Fruit fly (Drosophila melanogaster) whole organism, embryonic: ENCODE data around the gene CG12974.

Experiments used
- BEAF-32 ChIP-seq: fragments of 200-800 bp; sonication (Bioruptor generic); optimal IDR thresholded peaks from 3 replicates; lab custom pipeline; 2017; ENCODE audit warnings: missing biosample characterization, missing genetic modification characterization, mild to moderate bottlenecking, moderate library complexity, missing genetic modification reagents
- C15 ChIP-seq: fragments of 200-800 bp; sonication (Bioruptor generic); IDR thresholded peaks from 3 replicates; pipeline ENCODE4 v1.3.6; 2022; ENCODE audit warnings: missing biosample characterization, missing genetic modification characterization
- CG10267 ChIP-seq: fragments of 200-800 bp; sonication (Bioruptor generic); optimal IDR thresholded peaks from 2 replicates; lab custom pipeline; 2018; ENCODE audit warnings: missing biosample characterization, mild to moderate bottlenecking, missing genetic modification characterization, moderate library complexity
- CG11398 ChIP-seq: fragments of 200-800 bp; sonication (Bioruptor generic); optimal IDR thresholded peaks from 2 replicates; lab custom pipeline; 2016; ENCODE audit warnings: missing biosample characterization, missing genetic modification characterization
- CG11560 ChIP-seq: fragments of 200-800 bp; sonication (Bioruptor generic); IDR thresholded peaks from 3 replicates; pipeline ENCODE4 v1.3.6; 2022; ENCODE audit warnings: missing biosample characterization, missing genetic modification characterization
- CG13894 ChIP-seq: fragments of 200-800 bp; sonication (Bioruptor generic); optimal IDR thresholded peaks from 3 replicates; lab custom pipeline; 2018; ENCODE audit warnings: missing biosample characterization, mild to moderate bottlenecking, missing genetic modification characterization, moderate library complexity
- CG2116 ChIP-seq: fragments of 200-800 bp; sonication (Bioruptor generic); optimal IDR thresholded peaks from 3 replicates; lab custom pipeline; 2018; ENCODE audit warnings: missing biosample characterization, mild to moderate bottlenecking, missing genetic modification characterization
- CG2712 ChIP-seq: fragments of 200-800 bp; optimal IDR thresholded peaks from 3 replicates; lab custom pipeline; 2019; ENCODE audit warnings: missing biosample characterization, mild to moderate bottlenecking, missing genetic modification characterization, moderate library complexity
- CG2889 ChIP-seq: fragments of 200-800 bp; sonication (Bioruptor generic); IDR thresholded peaks from 3 replicates; pipeline ENCODE4 v1.3.6; 2022; ENCODE audit warnings: missing biosample characterization, missing genetic modification characterization
- CG31441 ChIP-seq: fragments of 200-800 bp; sonication (Bioruptor generic); IDR thresholded peaks from 2 replicates; pipeline ENCODE4 v1.3.6; 2022; ENCODE audit warnings: missing biosample characterization, missing genetic modification characterization
- CG33213 ChIP-seq: fragments of 200-800 bp; sonication (Bioruptor generic); optimal IDR thresholded peaks from 3 replicates; lab custom pipeline; 2016; ENCODE audit warnings: missing biosample characterization, missing genetic modification characterization
- CG34422 ChIP-seq: fragments of 200-800 bp; sonication (Bioruptor generic); IDR thresholded peaks from 3 replicates; pipeline ENCODE4 v1.3.6; 2022; ENCODE audit warnings: missing biosample characterization, missing genetic modification characterization
- CG3726 ChIP-seq: fragments of 200-800 bp; sonication (Bioruptor generic); IDR thresholded peaks from 3 replicates; pipeline ENCODE4, ENCODE4 v1.3.6; 2022; ENCODE audit warnings: missing biosample characterization, missing genetic modification characterization
- CG3847 ChIP-seq: fragments of 200-800 bp; sonication (Bioruptor generic); IDR thresholded peaks from 2 replicates; pipeline ENCODE4 v1.3.6; 2022; ENCODE audit warnings: missing biosample characterization, missing genetic modification characterization
- CG6654 ChIP-seq: fragments of 200-800 bp; sonication (Bioruptor generic); optimal IDR thresholded peaks from 2 replicates; lab custom pipeline; 2017; ENCODE audit warnings: missing biosample characterization, mild to moderate bottlenecking, missing genetic modification characterization
- CG6791 ChIP-seq: fragments of 200-800 bp; sonication (Bioruptor generic); IDR thresholded peaks from 3 replicates; pipeline ENCODE4 v1.3.6; 2022; ENCODE audit warnings: missing biosample characterization, missing genetic modification characterization; ENCODE audit not compliant: partially characterized antibody
- CG7357 ChIP-seq: fragments of 200-800 bp; sonication (Bioruptor generic); IDR thresholded peaks from 3 replicates; pipeline ENCODE4 v1.3.6; 2022; ENCODE audit warnings: missing biosample characterization, missing genetic modification characterization
- CG7745 ChIP-seq: fragments of 200-800 bp; sonication (Bioruptor generic); optimal IDR thresholded peaks from 2 replicates; lab custom pipeline; 2018; ENCODE audit warnings: missing biosample characterization, mild to moderate bottlenecking, missing genetic modification characterization, moderate library complexity
- CG7786 ChIP-seq: fragments of 200-800 bp; sonication (Bioruptor generic); optimal IDR thresholded peaks from 2 replicates; lab custom pipeline; 2016; ENCODE audit warnings: missing biosample characterization, missing genetic modification characterization
- CG7839 ChIP-seq: fragments of 200-800 bp; sonication (Bioruptor generic); optimal IDR thresholded peaks from 3 replicates; lab custom pipeline; 2018; ENCODE audit warnings: missing biosample characterization, mild to moderate bottlenecking, missing genetic modification characterization, moderate library complexity
- CG9215 ChIP-seq: fragments of 200-800 bp; sonication (Bioruptor generic); IDR thresholded peaks from 2 replicates; pipeline ENCODE4 v1.3.6; 2022; ENCODE audit warnings: missing biosample characterization, missing genetic modification characterization
- CoRest ChIP-seq: fragments of 200-800 bp; sonication (Bioruptor generic); optimal IDR thresholded peaks from 3 replicates; lab custom pipeline; 2018; ENCODE audit warnings: missing biosample characterization, mild to moderate bottlenecking, missing genetic modification characterization, moderate library complexity
- Dad ChIP-seq: fragments of 200-800 bp; sonication (Bioruptor generic); optimal IDR thresholded peaks from 3 replicates; lab custom pipeline; 2016; ENCODE audit warnings: missing biosample characterization, missing genetic modification characterization
- Dp ChIP-seq: fragments of 200-800 bp; sonication (Bioruptor generic); optimal IDR thresholded peaks from 2 replicates; lab custom pipeline; 2018; ENCODE audit warnings: missing biosample characterization, mild to moderate bottlenecking, missing genetic modification characterization, moderate library complexity
- Elba2 ChIP-seq: fragments of 200-800 bp; sonication (Bioruptor generic); optimal IDR thresholded peaks from 3 replicates; lab custom pipeline; 2016; ENCODE audit warnings: missing biosample characterization, missing genetic modification characterization
- Hand ChIP-seq: fragments of 200-800 bp; sonication (Bioruptor generic); optimal IDR thresholded peaks from 2 replicates; lab custom pipeline; 2017; ENCODE audit warnings: mild to moderate bottlenecking, missing biosample characterization, missing genetic modification reagents, missing genetic modification characterization
- Hr3 ChIP-seq: fragments of 200-800 bp; sonication (Bioruptor generic); optimal IDR thresholded peaks from 3 replicates; lab custom pipeline; 2016; ENCODE audit warnings: missing biosample characterization, missing genetic modification characterization
- Lhr ChIP-seq: fragments of 200-800 bp; sonication (Bioruptor generic); optimal IDR thresholded peaks from 3 replicates; lab custom pipeline; 2017; ENCODE audit warnings: mild to moderate bottlenecking, missing biosample characterization, missing genetic modification reagents, missing genetic modification characterization
- Med ChIP-seq: fragments of 200-800 bp; sonication (Bioruptor generic); peaks from one replicate; lab custom pipeline; 2016; ENCODE audit warnings: missing biosample characterization, missing genetic modification characterization, mild to moderate bottlenecking, inconsistent platforms, moderate library complexity
- Meics ChIP-seq: fragments of 200-800 bp; sonication (Bioruptor generic); optimal IDR thresholded peaks from 2 replicates; lab custom pipeline; 2017; ENCODE audit warnings: missing biosample characterization, mild to moderate bottlenecking, missing genetic modification characterization
- Nf-YC ChIP-seq: fragments of 200-800 bp; optimal IDR thresholded peaks from 3 replicates; lab custom pipeline; 2019; ENCODE audit warnings: missing biosample characterization, mild to moderate bottlenecking, missing genetic modification characterization, moderate library complexity
- Scr ChIP-seq: fragments of 200-800 bp; sonication (Bioruptor generic); IDR thresholded peaks from 2 replicates; pipeline ENCODE4 v1.3.6; 2022; ENCODE audit warnings: missing biosample characterization, missing genetic modification characterization; ENCODE audit not compliant: partially characterized antibody
- TFAM ChIP-seq: fragments of 200-800 bp; sonication (Bioruptor generic); optimal IDR thresholded peaks from 2 replicates; lab custom pipeline; 2017; ENCODE audit warnings: missing biosample characterization, missing genetic modification characterization, inconsistent platforms
- abd-A ChIP-seq: fragments of 200-800 bp; sonication (Bioruptor generic); optimal IDR thresholded peaks from 3 replicates; lab custom pipeline; 2019; ENCODE audit warnings: missing biosample characterization, mild to moderate bottlenecking, missing genetic modification characterization, moderate library complexity
- bbx ChIP-seq: fragments of 200-800 bp; sonication (Bioruptor generic); IDR thresholded peaks from 2 replicates; pipeline ENCODE4 v1.3.6; 2022; ENCODE audit warnings: missing biosample characterization, missing genetic modification characterization; ENCODE audit not compliant: partially characterized antibody
- bigmax ChIP-seq: fragments of 200-800 bp; sonication (Bioruptor generic); optimal IDR thresholded peaks from 2 replicates; lab custom pipeline; 2018; ENCODE audit warnings: missing biosample characterization, mild to moderate bottlenecking, missing genetic modification characterization
- chm ChIP-seq: fragments of 200-800 bp; sonication (Bioruptor generic); IDR thresholded peaks from 2 replicates; pipeline ENCODE4 v1.3.6; 2022; ENCODE audit warnings: missing biosample characterization, missing genetic modification characterization
- ci ChIP-seq: fragments of 200-800 bp; sonication (Bioruptor generic); IDR thresholded peaks from 3 replicates; pipeline ENCODE4 v1.3.6; 2022; ENCODE audit warnings: missing biosample characterization, missing genetic modification characterization
- croc ChIP-seq: fragments of 200-800 bp; sonication (Bioruptor generic); conservative IDR thresholded peaks from 3 replicates; pipeline ENCODE4 v1.3.6; 2022; ENCODE audit warnings: missing biosample characterization, missing genetic modification characterization
- mam ChIP-seq: fragments of 200-800 bp; sonication (Bioruptor generic); optimal IDR thresholded peaks from 3 replicates; lab custom pipeline; 2016; ENCODE audit warnings: missing biosample characterization, missing genetic modification characterization
- mirr ChIP-seq: fragments of 200-800 bp; sonication (Bioruptor generic); optimal IDR thresholded peaks from 3 replicates; lab custom pipeline; 2018; ENCODE audit warnings: missing biosample characterization, mild to moderate bottlenecking, missing genetic modification characterization
- p53 ChIP-seq: fragments of 200-800 bp; sonication (Bioruptor generic); optimal IDR thresholded peaks from 2 replicates; lab custom pipeline; 2016; ENCODE audit warnings: missing biosample characterization, missing genetic modification characterization
- rib ChIP-seq: fragments of 200-800 bp; sonication (Bioruptor generic); IDR thresholded peaks from 2 replicates; pipeline ENCODE4 v1.3.6; 2022; ENCODE audit warnings: missing biosample characterization, missing genetic modification characterization
- slp2 ChIP-seq: fragments of 200-800 bp; sonication (Bioruptor generic); optimal IDR thresholded peaks from 2 replicates; lab custom pipeline; 2016; ENCODE audit warnings: missing biosample characterization, missing genetic modification characterization
- sna ChIP-seq: fragments of 200-800 bp; sonication (Bioruptor generic); IDR thresholded peaks from 2 replicates; pipeline ENCODE4 v1.3.6; 2022; ENCODE audit warnings: missing biosample characterization, missing genetic modification characterization; ENCODE audit not compliant: partially characterized antibody
- stwl ChIP-seq: fragments of 200-800 bp; sonication (Bioruptor generic); optimal IDR thresholded peaks from 3 replicates; lab custom pipeline; 2018; ENCODE audit warnings: missing biosample characterization, mild to moderate bottlenecking, missing genetic modification characterization, moderate library complexity
- sug ChIP-seq: fragments of 200-800 bp; optimal IDR thresholded peaks from 2 replicates; lab custom pipeline; 2019; ENCODE audit warnings: missing biosample characterization, mild to moderate bottlenecking, missing genetic modification characterization, moderate library complexity
- wdn ChIP-seq: fragments of 200-800 bp; sonication (Bioruptor generic); IDR thresholded peaks from 2 replicates; pipeline ENCODE4 v1.3.6; 2022; ENCODE audit warnings: missing biosample characterization, missing genetic modification characterization
- zfh2 ChIP-seq: fragments of 200-800 bp; sonication (Bioruptor generic); optimal IDR thresholded peaks from 2 replicates; lab custom pipeline; 2016; ENCODE audit warnings: missing biosample characterization, missing genetic modification characterization

CG12974 gene

dm6 chr3L:21317416-21318259, 31.9 kb upstream of the CG12974 start, which contains the start of gene Pc (continued):
- TF ChIP-seq Lhr (peak; percentile 91), bbx (peak; percentile 88), C15 (GFP tag; lab: Robert Waterston, UW) (no peak), CG7745 (tag; lab: Kevin White, UChicago) (no peak), p53 (peak; percentile 59), sug (tag; lab: Kevin White, UChicago) (peak; percentile 49), Med (peak; percentile 88), CG2712 (peak; percentile 79), CG7839 (tag; lab: Kevin White, UChicago) (peak; percentile 9), CG2889 (GFP tag; lab: Robert Waterston, UW) (no peak), croc (no peak), CoRest (tag; lab: Kevin White, UChicago) (peak; percentile 53), BEAF-32 (GFP tag; lab: Kevin White, UChicago) (peak; percentile 92), slp2 (GFP tag; lab: Kevin White, UChicago) (peak; percentile 16), mam (GFP tag; lab: Kevin White, UChicago) (peak; percentile 26), ci (peak; percentile 59; the same call in 2 of the 3 replicates), bigmax (no peak), Hand (GFP tag; lab: Kevin White, UChicago) (no peak), Nf-YC (tag; lab: Kevin White, UChicago) (peak; percentile 44), rib (0 out of 2 replicates have a peak, but pooled peaks have one; percentile 37), Meics (GFP tag; lab: Kevin White, UChicago) (no peak), sna (GFP tag; lab: Robert Waterston, UW) (peak; percentile 53; the same call in 1 of the 2 replicates), Scr (peak; percentile 81), CG6791 (peak; percentile 90), CG3726 (GFP tag; lab: Robert Waterston, UW) (no peak), CG13894 (tag; lab: Kevin White, UChicago) (peak; percentile 55), CG11398 (GFP tag; lab: Kevin White, UChicago) (no peak), abd-A (peak; percentile 15), chm (GFP tag; lab: Robert Waterston, UW) (no peak), zfh2 (GFP tag; lab: Kevin White, UChicago) (peak; percentile 0), Dad (peak; percentile 1), CG10267 (peak; percentile 61), TFAM (GFP tag; lab: Kevin White, UChicago) (no peak), CG7786 (GFP tag; lab: Kevin White, UChicago) (peak; percentile 5), CG6654 (GFP tag; lab: Kevin White, UChicago) (no peak), Hr3 (GFP tag; lab: Kevin White, UChicago) (no peak), CG2116 (GFP tag; lab: Kevin White, UChicago) (peak; percentile 90), CG11560 (tag; lab: Robert Waterston, UW) (peak; percentile 84; the same call in 2 of the 3 replicates), CG34422 (GFP tag; lab: Robert Waterston, UW) (peak; percentile 51; the same call in 1 of the 3 replicates), Dp (GFP tag; lab: Kevin White, UChicago) (peak; percentile 66), CG7357 (no peak), CG31441 (GFP tag; lab: Robert Waterston, UW) (no peak), Elba2 (no peak), CG3847 (GFP tag; lab: Robert Waterston, UW) (peak; percentile 69), CG33213 (GFP tag; lab: Kevin White, UChicago) (peak; percentile 78), wdn (GFP tag; lab: Robert Waterston, UW) (peak; percentile 26; the same call in 1 of the 2 replicates), mirr (no peak), stwl (peak; percentile 89), CG9215 (GFP tag; lab: Robert Waterston, UW) (no peak)
